Fruit fly (Drosophila melanogaster): ENCODE results near the gene Pcyt2.

DNA sequence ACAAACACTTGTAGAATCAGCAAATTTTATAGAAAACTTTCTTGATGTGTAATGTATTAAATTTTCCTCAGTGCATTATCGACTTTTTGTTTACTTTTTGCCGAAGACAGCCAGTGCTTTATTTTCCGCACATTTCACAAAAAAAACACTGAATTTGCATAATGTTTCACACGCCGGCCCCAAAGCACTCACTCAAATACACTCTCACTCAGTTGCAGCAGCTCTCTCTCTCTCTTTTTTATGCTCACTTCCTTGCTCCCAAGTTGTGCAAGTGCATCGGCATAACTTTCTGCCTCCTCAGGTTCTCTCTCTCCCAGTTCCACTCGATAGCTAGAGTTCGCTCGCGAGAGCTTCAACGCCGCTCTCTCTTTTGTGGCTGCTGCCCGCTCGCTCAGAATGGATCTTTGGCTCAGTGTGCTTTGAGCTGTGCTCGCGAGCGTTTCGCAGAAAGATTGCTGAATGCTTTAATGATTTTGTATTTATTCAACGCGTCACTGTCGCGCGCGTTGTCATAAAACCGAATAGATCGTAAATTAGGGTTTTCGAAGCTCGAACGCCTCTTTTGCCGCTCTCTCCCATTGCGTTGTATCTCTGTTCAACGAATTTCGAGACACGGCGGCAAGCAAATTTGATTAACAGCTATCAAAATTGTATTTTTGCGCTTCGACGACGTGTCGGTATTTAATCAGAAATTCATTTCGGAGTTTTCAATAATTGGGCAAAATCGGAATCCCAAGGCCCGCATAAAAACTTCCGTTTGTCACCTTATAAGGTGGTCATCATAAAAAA, 33.2 kb downstream of the Pcyt2 start:
- TF ChIP-seq ttk (optimal IDR thresholded peaks at IDR 0.05) (no peak), Sin3A (optimal IDR thresholded peaks at IDR 0.05) (no peak), insv (optimal IDR thresholded peaks at IDR 0.05) (no peak), Myc (optimal IDR thresholded peaks at IDR 0.05) (no peak), psq (optimal IDR thresholded peaks at IDR 0.05) (no peak), h (optimal IDR thresholded peaks at IDR 0.05) (no peak)

Data from Kc167 (cell line).